Worm (Caenorhabditis elegans): Measurements from ENCODE around the gene Y32H12A.6.

Gene Y32H12A.6

ce11 chrIII:5338787-5339186 is 43.2 kb downstream of the Y32H12A.6 start:
- TF ChIP-seq mdl-1 (tag; optimal IDR thresholded peaks at IDR 0.05) (no peak), mml-1 (tag; optimal IDR thresholded peaks at IDR 0.05) (no peak), R02D3.7 (tag; optimal IDR thresholded peaks at IDR 0.05) (no peak), ztf-4 (tag; optimal IDR thresholded peaks at IDR 0.05) (no peak), unc-62 (GFP tag; optimal IDR thresholded peaks at IDR 0.05) (no peak), sea-2 (GFP tag; optimal IDR thresholded peaks at IDR 0.05) (no peak)

- no peak for TF ChIP-seq unc-39 (tag; optimal IDR thresholded peaks at IDR 0.05)
- TF ChIP-seq elt-2 (tag; optimal IDR thresholded peaks at IDR 0.05) = peak; percentile 76
Observed at ce11 chrIII:5334517-5335049, 47.4 kb downstream of the Y32H12A.6 start.

All from whole organism, L3 larva.